Worm (Caenorhabditis elegans) whole organism, L4 larva: ENCODE data around the gene Y113G7B.11.

Experiments
- D1046.2 ChIP-seq: fragments of 200-800 bp; sonication (Bioruptor generic); IDR thresholded peaks from 2 replicates; pipeline ENCODE4 v1.3.6; 2022; ENCODE audit warnings: missing genetic modification characterization, missing compliant biosample characterization
- F26F4.8 ChIP-seq: fragments of 200-800 bp; sonication (Bioruptor generic); conservative IDR thresholded peaks from 2 replicates; pipeline ENCODE4 v1.3.6; 2022; ENCODE audit warnings: missing genetic modification characterization, missing compliant biosample characterization
- F44E2.7 ChIP-seq: fragments of 200-800 bp; sonication (Bioruptor generic); IDR thresholded peaks from 2 replicates; pipeline ENCODE4 v2.1.2; 2022; ENCODE audit warnings: missing genetic modification characterization, missing compliant biosample characterization
- T26A8.4 ChIP-seq: fragments of 200-800 bp; sonication (Bioruptor generic); IDR thresholded peaks from 2 replicates; pipeline ENCODE4 v1.3.6; 2022; ENCODE audit warnings: missing genetic modification characterization, missing compliant biosample characterization
- Y48G9A.11 ChIP-seq: fragments of 200-800 bp; sonication (Bioruptor generic); IDR thresholded peaks from 2 replicates; pipeline ENCODE4 v1.3.6; 2022; ENCODE audit warnings: missing genetic modification reagents, missing genetic modification characterization, missing compliant biosample characterization
- Y75B8A.6 ChIP-seq: fragments of 200-800 bp; sonication (Bioruptor generic); IDR thresholded peaks from 2 replicates; pipeline ENCODE4 v1.3.6; 2022; ENCODE audit warnings: missing genetic modification reagents, missing genetic modification characterization, missing compliant biosample characterization
- ZK546.5 ChIP-seq, 2 experiments: sonication (generic microtip); optimal IDR thresholded peaks; 2 replicates each; lab custom pipeline; 2017; ENCODE audit warnings: missing biosample characterization in 2 of 2, missing genetic modification characterization in 2 of 2
- aha-1 ChIP-seq: fragments of 150-350 bp; peaks from one replicate; lab custom pipeline; 2014; ENCODE audit warnings: missing biosample characterization, missing genetic modification characterization
- arid-1 ChIP-seq: fragments of 200-800 bp; sonication (Bioruptor generic); conservative IDR thresholded peaks from 2 replicates; pipeline ENCODE4 v1.3.6; 2022; ENCODE audit warnings: missing genetic modification reagents, missing genetic modification characterization, missing compliant biosample characterization
- ceh-44 ChIP-seq: fragments of 200-800 bp; sonication (Bioruptor generic); IDR thresholded peaks from 2 replicates; pipeline ENCODE4 v1.3.6; 2022; ENCODE audit warnings: missing genetic modification reagents, missing genetic modification characterization, missing compliant biosample characterization
- ceh-82 ChIP-seq: sonication (generic microtip); optimal IDR thresholded peaks from 2 replicates; lab custom pipeline; 2017; ENCODE audit warnings: missing biosample characterization, missing genetic modification characterization
- cey-2 ChIP-seq: sonication (generic microtip); optimal IDR thresholded peaks from 3 replicates; lab custom pipeline; 2017; ENCODE audit warnings: missing genetic modification characterization, mild to moderate bottlenecking, missing compliant biosample characterization, antibody characterized with exemption, borderline replicate concordance; ENCODE audit not compliant: insufficient read depth
- daf-8 ChIP-seq: fragments of 200-800 bp; sonication (Bioruptor generic); IDR thresholded peaks from 2 replicates; pipeline ENCODE4 v1.3.6; 2022; ENCODE audit warnings: missing genetic modification characterization, missing compliant biosample characterization
- dpl-1 ChIP-seq: fragments of 150-350 bp; optimal IDR thresholded peaks from 2 replicates; lab custom pipeline; 2014; ENCODE audit warnings: missing biosample characterization, missing genetic modification reagents, missing genetic modification characterization
- lin-1 ChIP-seq: fragments of 200-800 bp; sonication (Bioruptor generic); IDR thresholded peaks from 2 replicates; pipeline ENCODE4 v1.3.6; 2022; ENCODE audit warnings: missing genetic modification reagents, missing genetic modification characterization, missing compliant biosample characterization
- lin-29 ChIP-seq: fragments of 200-800 bp; sonication (Bioruptor generic); IDR thresholded peaks from 2 replicates; pipeline ENCODE4 v1.3.6; 2022; ENCODE audit warnings: missing genetic modification reagents, missing genetic modification characterization, missing compliant biosample characterization
- lir-3 ChIP-seq: sonication (generic microtip); optimal IDR thresholded peaks from 2 replicates; lab custom pipeline; 2016; ENCODE audit warnings: mild to moderate bottlenecking, missing genetic modification characterization, missing compliant biosample characterization
- lsy-2 ChIP-seq, 2 experiments: fragments of 150-350 bp in 1 of 2; sonication (generic microtip) in 1 of 2; optimal IDR thresholded peaks; 2 replicates each; lab custom pipeline; 2014 to 2017; ENCODE audit warnings: missing biosample characterization in 2 of 2, missing genetic modification characterization in 2 of 2
- madf-9 ChIP-seq: fragments of 200-800 bp; sonication (Bioruptor generic); conservative IDR thresholded peaks from 2 replicates; pipeline ENCODE4 v1.3.6; 2022; ENCODE audit warnings: missing genetic modification reagents, missing genetic modification characterization, missing compliant biosample characterization
- mdl-1 ChIP-seq, 2 experiments: fragments of 150-350 bp in 1 of 2; sonication (generic microtip) in 1 of 2; optimal IDR thresholded peaks; 2 replicates each; lab custom pipeline; 2014 to 2017; ENCODE audit warnings: missing biosample characterization in 2 of 2, missing genetic modification characterization in 2 of 2
- mdt-29 ChIP-seq: fragments of 200-800 bp; sonication (Bioruptor generic); IDR thresholded peaks from 2 replicates; pipeline ENCODE4 v1.3.6; 2022; ENCODE audit warnings: missing genetic modification reagents, missing genetic modification characterization, missing compliant biosample characterization
- mes-2 ChIP-seq: sonication (generic microtip); optimal IDR thresholded peaks from 2 replicates; lab custom pipeline; 2016; ENCODE audit warnings: missing genotype, mild to moderate bottlenecking, missing genetic modification characterization, missing compliant biosample characterization; ENCODE audit not compliant: poor library complexity, severe bottlenecking
- nhr-111 ChIP-seq: fragments of 200-800 bp; sonication (Bioruptor generic); optimal IDR thresholded peaks from 2 replicates; lab custom pipeline; 2018; ENCODE audit warnings: mild to moderate bottlenecking, missing genetic modification characterization, missing compliant biosample characterization
- pha-4 ChIP-seq, 2 experiments: fragments of 150-350 bp in 1 of 2; fragments of 200-800 bp in 1 of 2; sonication (Bioruptor generic) in 1 of 2; IDR thresholded peaks in 1 of 2; optimal IDR thresholded peaks in 1 of 2; 2 replicates each; pipeline versions ENCODE4 v1.3.6 to Lab custom; 2014 to 2022; ENCODE audit warnings: missing genetic modification characterization in 2 of 2, missing genetic modification reagents in 2 of 2, missing biosample characterization in 1 of 2, missing compliant biosample characterization in 1 of 2
- php-3 ChIP-seq: fragments of 200-800 bp; sonication (Bioruptor generic); IDR thresholded peaks from 2 replicates; pipeline ENCODE4 v1.3.6; 2022; ENCODE audit warnings: missing genetic modification reagents, missing genetic modification characterization, missing compliant biosample characterization
- sdz-12 ChIP-seq: fragments of 200-800 bp; sonication (Bioruptor generic); optimal IDR thresholded peaks from 2 replicates; lab custom pipeline; 2018; ENCODE audit warnings: mild to moderate bottlenecking, missing genetic modification characterization, missing compliant biosample characterization
- set-16 ChIP-seq: fragments of 200-800 bp; sonication (Bioruptor generic); IDR thresholded peaks from 2 replicates; pipeline ENCODE4 v1.3.6; 2022; ENCODE audit warnings: missing genetic modification reagents, missing genetic modification characterization, missing compliant biosample characterization
- tra-1 ChIP-seq: fragments of 200-800 bp; sonication (Bioruptor generic); IDR thresholded peaks from 2 replicates; pipeline ENCODE4 v1.3.6; 2022; ENCODE audit warnings: missing genetic modification reagents, missing genetic modification characterization, missing compliant biosample characterization
- unc-39 ChIP-seq: sonication (generic microtip); optimal IDR thresholded peaks from 2 replicates; lab custom pipeline; 2017; ENCODE audit warnings: missing biosample characterization, missing genetic modification characterization
- unc-62 ChIP-seq, 3 experiments: fragments of 150-350 bp in 1 of 3; sonication (generic microtip); optimal IDR thresholded peaks in 2 of 3; peaks in 1 of 3; 1 replicate in 1 of 3; 2 replicates in 2 of 3; lab custom pipeline; 2014 to 2017; ENCODE audit warnings: missing biosample characterization in 3 of 3, missing genetic modification characterization in 3 of 3, missing genetic modification reagents in 3 of 3, missing genotype in 1 of 3
- vab-7 ChIP-seq: fragments of 200-800 bp; sonication (Bioruptor generic); IDR thresholded peaks from 2 replicates; pipeline ENCODE4 v1.3.6; 2022; ENCODE audit warnings: missing genetic modification reagents, missing genetic modification characterization, missing compliant biosample characterization
- zip-11 ChIP-seq: fragments of 200-800 bp; sonication (Bioruptor generic); IDR thresholded peaks from 2 replicates; pipeline ENCODE4 v1.3.6; 2022; ENCODE audit warnings: missing genetic modification characterization, missing compliant biosample characterization

Gene Y113G7B.11

DNA sequence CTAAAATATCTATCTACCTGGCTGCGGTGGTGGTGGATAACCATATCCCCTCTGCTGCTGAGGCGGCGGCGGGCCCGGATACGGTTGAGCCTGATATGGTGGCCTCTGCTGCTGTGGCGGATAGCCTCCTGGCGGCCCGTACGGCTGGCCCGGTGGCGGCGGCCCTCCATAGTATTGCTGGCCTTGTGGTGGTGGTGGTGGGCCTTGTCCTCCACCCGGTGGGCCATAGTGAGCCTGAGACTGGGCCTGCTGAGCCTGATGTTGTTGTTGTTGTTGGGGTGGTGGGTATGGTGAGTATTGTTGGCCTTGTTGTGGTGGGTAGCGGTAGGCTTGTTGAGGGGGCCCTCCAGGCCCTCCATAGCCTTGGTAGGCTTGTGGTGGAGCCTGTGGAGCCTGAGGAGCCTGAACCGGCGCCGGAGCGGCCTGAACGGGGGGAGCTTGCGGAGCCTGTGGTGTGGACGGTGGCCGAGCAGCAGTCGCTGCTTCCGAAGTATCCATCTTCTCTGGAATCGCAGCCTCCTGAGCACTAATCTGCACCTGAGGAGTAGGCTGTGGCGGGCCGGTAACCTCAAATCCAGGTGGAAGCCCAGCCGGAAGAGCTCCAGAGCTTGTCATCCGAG, 26.3 kb upstream of the Y113G7B.11 start:
- TF ChIP-seq Y48G9A.11 (GFP tag; lab: Robert Waterston, UW): no peak
- peak; percentile 28; the same call in 1 of the 2 replicates for TF ChIP-seq pha-4 (GFP tag; IDR thresholded peaks at IDR 0.05; lab: Robert Waterston, UW)
- TF ChIP-seq pha-4 (tag; optimal IDR thresholded peaks at IDR 0.05; lab: Kevin White, UChicago): no peak
- TF ChIP-seq set-16: peak; percentile 97
- TF ChIP-seq ceh-82 (tag; lab: Kevin White, UChicago): no peak
- TF ChIP-seq F26F4.8: 0 out of 2 replicates have a peak, but pooled peaks have one; percentile 8
- TF ChIP-seq unc-62 (GFP tag; optimal IDR thresholded peaks at IDR 0.05 in 1 of 2; lab: Kevin White, UChicago): peak in 1 of 2 experiments; percentile 18
- TF ChIP-seq unc-62 (tag; optimal IDR thresholded peaks at IDR 0.05; lab: Kevin White, UChicago): no peak
- peak; percentile 66; the same call in 1 of the 2 replicates for TF ChIP-seq F44E2.7 (GFP tag; lab: Robert Waterston, UW)

DNA sequence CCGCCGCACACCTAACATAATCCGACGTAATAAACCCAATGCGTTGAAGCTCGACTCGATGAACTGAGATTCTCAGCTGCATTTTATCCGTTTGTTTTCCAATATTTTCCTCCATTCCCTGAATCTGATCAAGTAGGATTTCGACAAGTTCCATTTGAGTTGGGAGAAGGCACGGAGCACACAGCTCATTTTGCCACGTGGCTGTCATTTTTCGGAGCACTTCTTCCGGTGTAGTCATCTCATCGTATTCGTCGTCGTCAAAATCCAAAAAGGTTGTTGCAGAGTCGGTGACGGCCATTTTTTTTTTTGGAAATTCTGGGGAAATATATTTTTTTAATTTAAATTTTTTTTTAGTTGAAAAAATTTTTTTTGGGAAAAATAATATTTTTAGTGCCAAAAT, 22.3 kb upstream of the Y113G7B.11 start, which contains the start of gene sld-5:
Gene sld-5 (minus strand): TSS at position 317 of the 400 bp plus-strand sequence.
- TF ChIP-seq aha-1: peak; percentile 93
- TF ChIP-seq ceh-44 (GFP tag; lab: Robert Waterston, UW): no peak

DNA sequence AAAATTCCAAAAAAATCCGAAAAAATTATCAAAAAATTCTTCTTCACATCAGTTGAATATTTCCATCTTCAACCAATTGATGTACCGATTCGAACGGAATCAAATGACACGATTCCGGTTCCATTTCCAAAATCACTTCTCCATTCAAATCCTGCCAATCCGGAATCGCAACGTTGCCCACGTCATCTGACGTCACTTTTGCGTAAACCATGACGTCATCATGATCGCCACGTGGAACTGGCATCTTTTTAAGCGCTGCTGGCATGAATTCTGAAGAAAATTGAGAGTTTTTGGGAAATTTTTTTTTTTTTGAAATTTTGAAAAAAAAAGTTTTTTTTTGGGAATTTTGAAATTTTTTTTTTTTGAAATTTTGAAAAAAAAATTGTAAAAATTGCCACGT, 20.1 kb upstream of the Y113G7B.11 start:
- TF ChIP-seq mdt-29: no peak
- no peak for TF ChIP-seq Y75B8A.6 (GFP tag; lab: Robert Waterston, UW)
- no peak for TF ChIP-seq madf-9 (GFP tag; lab: Robert Waterston, UW)
- TF ChIP-seq zip-11 (GFP tag; lab: Robert Waterston, UW): no peak
- TF ChIP-seq mes-2 (tag; lab: Kevin White, UChicago): no peak
- no peak for TF ChIP-seq D1046.2 (GFP tag; lab: Robert Waterston, UW)
- no peak for TF ChIP-seq ceh-82 (tag; lab: Kevin White, UChicago)
- TF ChIP-seq daf-8 (GFP tag; lab: Robert Waterston, UW): no peak
- no peak for TF ChIP-seq T26A8.4
- TF ChIP-seq lir-3 (tag; lab: Kevin White, UChicago): no peak
- no peak for TF ChIP-seq lsy-2 (tag; optimal IDR thresholded peaks at IDR 0.05; lab: Kevin White, UChicago)
- no peak for TF ChIP-seq lin-29 (GFP tag; lab: Robert Waterston, UW)
- TF ChIP-seq nhr-111: no peak
- no peak for TF ChIP-seq mdl-1 (tag; optimal IDR thresholded peaks at IDR 0.05; lab: Kevin White, UChicago)
- no peak for TF ChIP-seq dpl-1 (GFP tag; lab: Kevin White, UChicago)
- TF ChIP-seq ZK546.5 (tag; optimal IDR thresholded peaks at IDR 0.05; lab: Kevin White, UChicago): no peak
- TF ChIP-seq vab-7 (GFP tag; lab: Robert Waterston, UW): no peak
- no peak for TF ChIP-seq sdz-12
- no peak for TF ChIP-seq unc-39 (tag; lab: Kevin White, UChicago)
- no peak for TF ChIP-seq tra-1

DNA sequence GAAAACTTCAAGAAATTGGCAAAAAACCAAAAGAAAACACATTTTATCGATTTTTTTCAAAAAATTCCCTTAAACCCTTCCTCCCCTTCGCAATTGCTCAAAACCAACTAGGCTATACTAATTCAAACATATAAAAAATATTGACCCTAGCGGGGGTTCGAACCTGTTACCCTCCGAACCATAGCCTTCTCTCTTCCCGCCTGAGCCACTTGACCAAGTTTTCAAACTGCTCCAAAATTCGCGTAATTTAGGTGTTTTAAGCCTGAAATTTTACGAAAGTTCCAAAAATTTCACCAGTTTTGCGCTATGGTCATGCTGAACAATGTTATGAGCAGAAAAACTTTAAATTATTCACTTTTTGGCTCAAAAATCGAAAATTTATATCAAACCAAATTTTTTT, 19.3 kb upstream of the Y113G7B.11 start:
- TF ChIP-seq cey-2 (no peak), pha-4 (GFP tag; IDR thresholded peaks at IDR 0.05; lab: Robert Waterston, UW) (no peak), pha-4 (tag; optimal IDR thresholded peaks at IDR 0.05; lab: Kevin White, UChicago) (no peak), D1046.2 (GFP tag; lab: Robert Waterston, UW) (no peak), F44E2.7 (GFP tag; lab: Robert Waterston, UW) (peak; percentile 72; the same call in 1 of the 2 replicates), F26F4.8 (0 out of 2 replicates have a peak, but pooled peaks have one; percentile 15), lin-1 (GFP tag; lab: Robert Waterston, UW) (0 out of 2 replicates have a peak, but pooled peaks have one; percentile 34), php-3 (GFP tag; lab: Robert Waterston, UW) (0 out of 2 replicates have a peak, but pooled peaks have one; percentile 30), arid-1 (GFP tag; lab: Robert Waterston, UW) (0 out of 2 replicates have a peak, but pooled peaks have one; percentile 25)
